Worm (Caenorhabditis elegans) whole organism, L2 larva: ENCODE results near the gene mib-1.

ENCODE experiments used
- blmp-1 ChIP-seq: sonication (generic microtip); optimal IDR thresholded peaks from 2 replicates; lab custom pipeline; 2017; ENCODE audit warnings: missing genetic modification characterization, mild to moderate bottlenecking, missing compliant biosample characterization, antibody characterized with exemption, moderate library complexity; ENCODE audit not compliant: insufficient read depth
- ceh-82 ChIP-seq: fragments of 150-350 bp; optimal IDR thresholded peaks from 2 replicates; lab custom pipeline; 2014; ENCODE audit warnings: missing biosample characterization, missing genetic modification characterization
- egl-27 ChIP-seq: sonication (generic microtip); optimal IDR thresholded peaks from 3 replicates; lab custom pipeline; 2017; ENCODE audit warnings: missing biosample characterization, missing genetic modification reagents, missing genetic modification characterization
- unc-39 ChIP-seq: fragments of 150-350 bp; optimal IDR thresholded peaks from 2 replicates; lab custom pipeline; 2014; ENCODE audit warnings: missing biosample characterization, missing genetic modification characterization
- unc-55 ChIP-seq: fragments of 150-350 bp; sonication (generic microtip); optimal IDR thresholded peaks from 3 replicates; lab custom pipeline; 2014; ENCODE audit warnings: missing biosample characterization, missing genetic modification reagents, missing genetic modification characterization

DNA sequence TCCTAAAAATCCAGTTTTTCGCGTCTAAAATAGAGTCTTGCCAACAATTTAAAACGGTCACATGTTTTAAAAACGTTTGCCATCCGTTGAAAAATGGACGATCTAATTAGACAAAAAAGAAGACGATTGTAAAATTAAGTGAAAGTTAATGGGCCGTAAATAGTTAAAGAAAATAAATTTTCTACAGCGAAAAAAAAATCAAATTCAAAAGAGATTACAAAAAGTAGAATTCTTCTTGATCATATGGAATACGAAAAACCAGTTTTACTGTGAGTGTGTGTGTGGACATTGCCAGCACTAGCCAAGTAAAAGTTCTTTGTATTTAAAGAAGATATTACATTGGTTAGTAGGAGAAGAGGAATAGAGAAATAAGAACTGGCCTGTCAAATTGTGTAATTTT, 28.4 kb downstream of the mib-1 start:
- no peak for TF ChIP-seq unc-55
- TF ChIP-seq blmp-1 (tag; lab: Kevin White, UChicago), result peak; percentile 88
- no peak for TF ChIP-seq unc-39 (tag; lab: Kevin White, UChicago)
- TF ChIP-seq egl-27 (tag; lab: Kevin White, UChicago), result no peak
- no peak for TF ChIP-seq ceh-82 (tag; lab: Kevin White, UChicago)
